Worm (Caenorhabditis elegans) whole organism, L4 larva: ENCODE data around the gene sel-1.
A peak's percentile ranks its signal among the peaks of the same experiment; 100 is the strongest.

ENCODE experiments used
- D1046.2 ChIP-seq: fragments of 200-800 bp; sonication (Bioruptor generic); IDR thresholded peaks from 2 replicates; pipeline ENCODE4 v1.3.6; 2022; ENCODE audit warnings: missing genetic modification characterization, missing compliant biosample characterization
- T26A8.4 ChIP-seq: fragments of 200-800 bp; sonication (Bioruptor generic); IDR thresholded peaks from 2 replicates; pipeline ENCODE4 v1.3.6; 2022; ENCODE audit warnings: missing genetic modification characterization, missing compliant biosample characterization
- Y5F2A.4 ChIP-seq: fragments of 200-800 bp; sonication (Bioruptor generic); optimal IDR thresholded peaks from 2 replicates; lab custom pipeline; 2018; ENCODE audit warnings: mild to moderate bottlenecking, missing genetic modification characterization, missing compliant biosample characterization
- ZK546.5 ChIP-seq, 2 experiments: sonication (generic microtip); optimal IDR thresholded peaks; 2 replicates each; lab custom pipeline; 2017; ENCODE audit warnings: missing biosample characterization in 2 of 2, missing genetic modification characterization in 2 of 2
- arid-1 ChIP-seq: fragments of 200-800 bp; sonication (Bioruptor generic); conservative IDR thresholded peaks from 2 replicates; pipeline ENCODE4 v1.3.6; 2022; ENCODE audit warnings: missing genetic modification reagents, missing genetic modification characterization, missing compliant biosample characterization
- ceh-28 ChIP-seq: fragments of 150-350 bp; optimal IDR thresholded peaks from 2 replicates; lab custom pipeline; 2014; ENCODE audit warnings: missing biosample characterization, missing genetic modification reagents, missing genetic modification characterization
- ceh-44 ChIP-seq: fragments of 200-800 bp; sonication (Bioruptor generic); IDR thresholded peaks from 2 replicates; pipeline ENCODE4 v1.3.6; 2022; ENCODE audit warnings: missing genetic modification reagents, missing genetic modification characterization, missing compliant biosample characterization
- cey-2 ChIP-seq: sonication (generic microtip); optimal IDR thresholded peaks from 3 replicates; lab custom pipeline; 2017; ENCODE audit warnings: missing genetic modification characterization, mild to moderate bottlenecking, missing compliant biosample characterization, antibody characterized with exemption, borderline replicate concordance; ENCODE audit not compliant: insufficient read depth
- ctbp-1 ChIP-seq: fragments of 200-800 bp; sonication (Bioruptor generic); IDR thresholded peaks from 2 replicates; pipeline ENCODE4 v1.3.6; 2022; ENCODE audit warnings: missing genetic modification reagents, missing genetic modification characterization, missing compliant biosample characterization
- daf-12 ChIP-seq: fragments of 150-350 bp; optimal IDR thresholded peaks from 2 replicates; lab custom pipeline; 2014; ENCODE audit warnings: missing biosample characterization, missing genetic modification reagents, missing genetic modification characterization
- daf-19 ChIP-seq: fragments of 200-800 bp; sonication (Bioruptor generic); conservative IDR thresholded peaks from 2 replicates; pipeline ENCODE4 v1.3.6; 2022; ENCODE audit warnings: missing genetic modification characterization, missing compliant biosample characterization
- dpl-1 ChIP-seq: fragments of 150-350 bp; optimal IDR thresholded peaks from 2 replicates; lab custom pipeline; 2014; ENCODE audit warnings: missing biosample characterization, missing genetic modification reagents, missing genetic modification characterization
- lin-1 ChIP-seq: fragments of 200-800 bp; sonication (Bioruptor generic); IDR thresholded peaks from 2 replicates; pipeline ENCODE4 v1.3.6; 2022; ENCODE audit warnings: missing genetic modification reagents, missing genetic modification characterization, missing compliant biosample characterization
- lin-39 ChIP-seq: fragments of 150-350 bp; optimal IDR thresholded peaks from 2 replicates; lab custom pipeline; 2014; ENCODE audit warnings: missing biosample characterization, missing genetic modification reagents, missing genetic modification characterization
- lir-3 ChIP-seq: sonication (generic microtip); optimal IDR thresholded peaks from 2 replicates; lab custom pipeline; 2016; ENCODE audit warnings: mild to moderate bottlenecking, missing genetic modification characterization, missing compliant biosample characterization
- mdt-29 ChIP-seq: fragments of 200-800 bp; sonication (Bioruptor generic); IDR thresholded peaks from 2 replicates; pipeline ENCODE4 v1.3.6; 2022; ENCODE audit warnings: missing genetic modification reagents, missing genetic modification characterization, missing compliant biosample characterization
- mep-1 ChIP-seq: fragments of 150-350 bp; sonication (generic microtip); optimal IDR thresholded peaks from 3 replicates; lab custom pipeline; 2014; ENCODE audit warnings: missing biosample characterization, missing genetic modification characterization
- mxl-3 ChIP-seq: fragments of 200-800 bp; sonication (Bioruptor generic); optimal IDR thresholded peaks from 2 replicates; lab custom pipeline; 2018; ENCODE audit warnings: mild to moderate bottlenecking, missing genetic modification characterization, missing compliant biosample characterization
- nhr-237 ChIP-seq: sonication (generic microtip); optimal IDR thresholded peaks from 2 replicates; lab custom pipeline; 2017; ENCODE audit warnings: missing biosample characterization, missing genetic modification characterization
- nhr-41 ChIP-seq: fragments of 200-800 bp; sonication (Bioruptor generic); IDR thresholded peaks from 2 replicates; pipeline ENCODE4 v1.3.6; 2022; ENCODE audit warnings: missing genetic modification reagents, missing genetic modification characterization, missing compliant biosample characterization
- nhr-42 ChIP-seq: fragments of 200-800 bp; sonication (Bioruptor generic); IDR thresholded peaks from 2 replicates; pipeline ENCODE4 v1.3.6; 2022; ENCODE audit warnings: missing genetic modification characterization, missing compliant biosample characterization
- nhr-48 ChIP-seq: sonication (generic microtip); optimal IDR thresholded peaks from 2 replicates; lab custom pipeline; 2016; ENCODE audit warnings: mild to moderate bottlenecking, missing genetic modification characterization, missing compliant biosample characterization
- nhr-76 ChIP-seq: fragments of 150-350 bp; optimal IDR thresholded peaks from 2 replicates; lab custom pipeline; 2014; ENCODE audit warnings: missing biosample characterization, missing genetic modification characterization
- pha-4 ChIP-seq, 2 experiments: fragments of 150-350 bp in 1 of 2; fragments of 200-800 bp in 1 of 2; sonication (Bioruptor generic) in 1 of 2; IDR thresholded peaks in 1 of 2; optimal IDR thresholded peaks in 1 of 2; 2 replicates each; pipeline versions ENCODE4 v1.3.6 to Lab custom; 2014 to 2022; ENCODE audit warnings: missing genetic modification characterization in 2 of 2, missing genetic modification reagents in 2 of 2, missing biosample characterization in 1 of 2, missing compliant biosample characterization in 1 of 2
- php-3 ChIP-seq: fragments of 200-800 bp; sonication (Bioruptor generic); IDR thresholded peaks from 2 replicates; pipeline ENCODE4 v1.3.6; 2022; ENCODE audit warnings: missing genetic modification reagents, missing genetic modification characterization, missing compliant biosample characterization
- pqm-1 ChIP-seq: sonication (generic microtip); optimal IDR thresholded peaks from 2 replicates; lab custom pipeline; 2017; ENCODE audit warnings: missing biosample characterization, missing genetic modification characterization
- set-16 ChIP-seq: fragments of 200-800 bp; sonication (Bioruptor generic); IDR thresholded peaks from 2 replicates; pipeline ENCODE4 v1.3.6; 2022; ENCODE audit warnings: missing genetic modification reagents, missing genetic modification characterization, missing compliant biosample characterization
- skn-1 ChIP-seq: fragments of 150-350 bp; optimal IDR thresholded peaks from 2 replicates; lab custom pipeline; 2014; ENCODE audit warnings: missing biosample characterization, missing genetic modification characterization
- snpc-4 ChIP-seq: fragments of 150-350 bp; optimal IDR thresholded peaks from 2 replicates; lab custom pipeline; 2014; ENCODE audit warnings: missing biosample characterization, missing genetic modification characterization
- unc-62 ChIP-seq, 3 experiments: fragments of 150-350 bp in 1 of 3; sonication (generic microtip); optimal IDR thresholded peaks in 2 of 3; peaks in 1 of 3; 1 replicate in 1 of 3; 2 replicates in 2 of 3; lab custom pipeline; 2014 to 2017; ENCODE audit warnings: missing biosample characterization in 3 of 3, missing genetic modification characterization in 3 of 3, missing genetic modification reagents in 3 of 3, missing genotype in 1 of 3
- vab-7 ChIP-seq: fragments of 200-800 bp; sonication (Bioruptor generic); IDR thresholded peaks from 2 replicates; pipeline ENCODE4 v1.3.6; 2022; ENCODE audit warnings: missing genetic modification reagents, missing genetic modification characterization, missing compliant biosample characterization
- zfp-2 ChIP-seq: sonication (generic microtip); optimal IDR thresholded peaks from 2 replicates; lab custom pipeline; 2016; ENCODE audit warnings: mild to moderate bottlenecking, missing genetic modification characterization, missing compliant biosample characterization
- zfp-3 ChIP-seq: fragments of 200-800 bp; sonication (Bioruptor generic); conservative IDR thresholded peaks from 2 replicates; pipeline ENCODE4 v1.3.6; 2022; ENCODE audit warnings: missing genetic modification reagents, missing genetic modification characterization, missing compliant biosample characterization
- ztf-11 ChIP-seq: fragments of 150-350 bp; optimal IDR thresholded peaks from 2 replicates; lab custom pipeline; 2014; ENCODE audit warnings: missing biosample characterization, missing genetic modification characterization

Gene sel-1

ce11 chrV:12567312-12567711, 6.8 kb downstream of the sel-1 start:
- TF ChIP-seq nhr-48 (tag; lab: Kevin White, UChicago) (no peak), unc-62 (GFP tag; optimal IDR thresholded peaks at IDR 0.05 in 1 of 2; lab: Kevin White, UChicago) (peak in 1 of 2 experiments; percentile 97), unc-62 (tag; optimal IDR thresholded peaks at IDR 0.05; lab: Kevin White, UChicago) (no peak), php-3 (no peak), pqm-1 (no peak)

- TF ChIP-seq ceh-44 (GFP tag; lab: Robert Waterston, UW), result no peak
- TF ChIP-seq ZK546.5 (tag; optimal IDR thresholded peaks at IDR 0.05; lab: Kevin White, UChicago), result no peak
- TF ChIP-seq snpc-4 (tag; lab: Kevin White, UChicago), result no peak
- TF ChIP-seq mxl-3 (GFP tag; lab: Kevin White, UChicago), result no peak
- no peak for TF ChIP-seq ceh-28
- TF ChIP-seq nhr-41, result no peak
- TF ChIP-seq unc-62 (GFP tag; optimal IDR thresholded peaks at IDR 0.05 in 1 of 2; lab: Kevin White, UChicago), result no peak
- no peak for TF ChIP-seq unc-62 (tag; optimal IDR thresholded peaks at IDR 0.05; lab: Kevin White, UChicago)
- no peak for TF ChIP-seq dpl-1 (GFP tag; lab: Kevin White, UChicago)
- TF ChIP-seq ctbp-1 (GFP tag; lab: Robert Waterston, UW), result no peak
- no peak for TF ChIP-seq ztf-11 (tag; lab: Kevin White, UChicago)
- TF ChIP-seq mep-1 (tag; lab: Kevin White, UChicago), result no peak
- TF ChIP-seq zfp-2 (tag; lab: Kevin White, UChicago), result no peak
- TF ChIP-seq nhr-42 (GFP tag; lab: Robert Waterston, UW), result no peak
- TF ChIP-seq php-3, result no peak
- no peak for TF ChIP-seq mdt-29 (GFP tag; lab: Robert Waterston, UW)
- no peak for TF ChIP-seq vab-7
These were observed 7.3 kb downstream of the sel-1 start, which contains the start of gene E02A10.4 for ce11 chrV:12567850-12568249. Gene E02A10.4, minus strand, starts transcription at chrV:12567950.

ce11 chrV:12570271-12570670, 9.7 kb downstream of the sel-1 start:
- TF ChIP-seq lir-3, result no peak
- no peak for TF ChIP-seq Y5F2A.4 (GFP tag; lab: Kevin White, UChicago)
- TF ChIP-seq pha-4 (GFP tag; IDR thresholded peaks at IDR 0.05; lab: Robert Waterston, UW), result no peak
- TF ChIP-seq pha-4 (tag; optimal IDR thresholded peaks at IDR 0.05; lab: Kevin White, UChicago), result no peak
- TF ChIP-seq nhr-41, result no peak

ce11 chrV:12575846-12576245, 15.3 kb downstream of the sel-1 start:
- TF ChIP-seq lin-1 (GFP tag; lab: Robert Waterston, UW), result no peak
- TF ChIP-seq daf-12, result no peak
- peak; percentile 58; the same call in 1 of the 2 replicates for TF ChIP-seq pha-4 (GFP tag; IDR thresholded peaks at IDR 0.05; lab: Robert Waterston, UW)
- no peak for TF ChIP-seq pha-4 (tag; optimal IDR thresholded peaks at IDR 0.05; lab: Kevin White, UChicago)
- TF ChIP-seq skn-1 (tag; lab: Kevin White, UChicago), result no peak
- TF ChIP-seq set-16 (GFP tag; lab: Robert Waterston, UW), result peak; percentile 97

- TF ChIP-seq zfp-3 (no peak), T26A8.4 (no peak), set-16 (GFP tag; lab: Robert Waterston, UW) (peak; percentile 91)
- TF ChIP-seq, all 104 proteins: peak for 1
These were observed 16.0 kb downstream of the sel-1 start, which contains the start of gene grl-23 for ce11 chrV:12576495-12576947. Gene grl-23, minus strand, starts transcription at chrV:12576897.

- TF ChIP-seq D1046.2 (no peak), snpc-4 (tag; lab: Kevin White, UChicago) (no peak), lin-39 (tag; lab: Kevin White, UChicago) (no peak), nhr-41 (no peak), nhr-76 (tag; lab: Kevin White, UChicago) (no peak), daf-19 (GFP tag; lab: Robert Waterston, UW) (no peak), cey-2 (no peak), nhr-237 (tag; lab: Kevin White, UChicago) (no peak), arid-1 (GFP tag; lab: Robert Waterston, UW) (no peak)
These were observed 18.8 kb downstream of the sel-1 start, which contains the start of gene E02A10.3 for ce11 chrV:12579299-12579698. Gene E02A10.3, plus strand, starts transcription at chrV:12579599.
